Fruit fly (Drosophila melanogaster) whole organism, embryonic: Measurements from ENCODE around the gene gro.

Experiments
- CG10267 ChIP-seq: fragments of 200-800 bp; sonication (Bioruptor generic); optimal IDR thresholded peaks from 2 replicates; lab custom pipeline; 2018; ENCODE audit warnings: missing biosample characterization, mild to moderate bottlenecking, missing genetic modification characterization, moderate library complexity
- CG10565 ChIP-seq: fragments of 200-800 bp; sonication (Bioruptor generic); optimal IDR thresholded peaks from 3 replicates; lab custom pipeline; 2016; ENCODE audit warnings: missing biosample characterization, mild to moderate bottlenecking, missing genetic modification characterization
- CG11560 ChIP-seq: fragments of 200-800 bp; sonication (Bioruptor generic); IDR thresholded peaks from 3 replicates; pipeline ENCODE4 v1.3.6; 2022; ENCODE audit warnings: missing biosample characterization, missing genetic modification characterization
- CG12104 ChIP-seq: fragments of 200-800 bp; sonication (Bioruptor generic); optimal IDR thresholded peaks from 3 replicates; lab custom pipeline; 2016; ENCODE audit warnings: missing biosample characterization, missing genetic modification characterization
- CG1233 ChIP-seq: fragments of 200-800 bp; sonication (Bioruptor generic); optimal IDR thresholded peaks from 4 replicates; lab custom pipeline; 2018; ENCODE audit warnings: missing biosample characterization, mild to moderate bottlenecking, missing genetic modification characterization
- CG12942 ChIP-seq: fragments of 200-800 bp; sonication (Bioruptor generic); optimal IDR thresholded peaks from 3 replicates; lab custom pipeline; 2016; ENCODE audit warnings: missing biosample characterization, missing genetic modification characterization
- CG14441 ChIP-seq: fragments of 200-800 bp; sonication (Bioruptor generic); IDR thresholded peaks from 2 replicates; pipeline ENCODE4 v1.3.6; 2022; ENCODE audit warnings: missing biosample characterization, missing genetic modification characterization
- CG15514 ChIP-seq: fragments of 200-800 bp; sonication (Bioruptor generic); optimal IDR thresholded peaks from 3 replicates; lab custom pipeline; 2017; ENCODE audit warnings: missing biosample characterization, missing genetic modification characterization, mild to moderate bottlenecking, moderate library complexity, missing genetic modification reagents
- CG1647 ChIP-seq: fragments of 200-800 bp; sonication (Bioruptor generic); optimal IDR thresholded peaks from 3 replicates; lab custom pipeline; 2016; ENCODE audit warnings: missing biosample characterization, missing genetic modification characterization
- CG16863 ChIP-seq: fragments of 200-800 bp; sonication (Bioruptor generic); optimal IDR thresholded peaks from 3 replicates; lab custom pipeline; 2016; ENCODE audit warnings: missing biosample characterization, missing genetic modification characterization
- CG18011 ChIP-seq: fragments of 200-800 bp; sonication (Bioruptor generic); optimal IDR thresholded peaks from 2 replicates; lab custom pipeline; 2017; ENCODE audit warnings: missing biosample characterization, missing genetic modification characterization, mild to moderate bottlenecking, moderate library complexity, missing genotype
- CG18476 ChIP-seq: fragments of 200-800 bp; sonication (Bioruptor generic); optimal IDR thresholded peaks from 2 replicates; lab custom pipeline; 2016; ENCODE audit warnings: missing biosample characterization, mild to moderate bottlenecking, missing genetic modification characterization
- CG30403 ChIP-seq: fragments of 200-800 bp; sonication (Bioruptor generic); optimal IDR thresholded peaks from 3 replicates; lab custom pipeline; 2016; ENCODE audit warnings: missing biosample characterization, missing genetic modification characterization
- CG31224 ChIP-seq: fragments of 200-800 bp; sonication (Bioruptor generic); IDR thresholded peaks from 2 replicates; pipeline ENCODE4 v1.3.6; 2022; ENCODE audit warnings: missing biosample characterization, missing genetic modification characterization
- CG31365 ChIP-seq: fragments of 200-800 bp; sonication (Bioruptor generic); optimal IDR thresholded peaks from 2 replicates; lab custom pipeline; 2018; ENCODE audit warnings: missing biosample characterization, mild to moderate bottlenecking, missing genetic modification characterization
- CG31388 ChIP-seq: fragments of 200-800 bp; sonication (Bioruptor generic); optimal IDR thresholded peaks from 2 replicates; lab custom pipeline; 2016; ENCODE audit warnings: missing biosample characterization, missing genetic modification characterization
- CG33213 ChIP-seq: fragments of 200-800 bp; sonication (Bioruptor generic); optimal IDR thresholded peaks from 3 replicates; lab custom pipeline; 2016; ENCODE audit warnings: missing biosample characterization, missing genetic modification characterization
- CG42726 ChIP-seq: fragments of 200-800 bp; sonication (Bioruptor generic); IDR thresholded peaks from 2 replicates; pipeline ENCODE4 v1.3.6; 2022; ENCODE audit warnings: missing biosample characterization, missing genetic modification characterization; ENCODE audit not compliant: partially characterized antibody
- CG6791 ChIP-seq: fragments of 200-800 bp; sonication (Bioruptor generic); IDR thresholded peaks from 3 replicates; pipeline ENCODE4 v1.3.6; 2022; ENCODE audit warnings: missing biosample characterization, missing genetic modification characterization; ENCODE audit not compliant: partially characterized antibody
- CG6854 ChIP-seq: fragments of 200-800 bp; sonication (Bioruptor generic); optimal IDR thresholded peaks from 3 replicates; lab custom pipeline; 2017; ENCODE audit warnings: missing biosample characterization, mild to moderate bottlenecking, missing genetic modification characterization
- CG8359 ChIP-seq: fragments of 200-800 bp; sonication (Bioruptor generic); optimal IDR thresholded peaks from 2 replicates; lab custom pipeline; 2017; ENCODE audit warnings: missing biosample characterization, mild to moderate bottlenecking, missing genetic modification characterization, borderline replicate concordance
- CG8765 ChIP-seq: fragments of 200-800 bp; sonication (Bioruptor generic); IDR thresholded peaks from 2 replicates; pipeline ENCODE4 v1.3.6; 2022; ENCODE audit warnings: missing biosample characterization, missing genetic modification characterization
- Doc2 ChIP-seq: fragments of 200-800 bp; sonication (Bioruptor generic); IDR thresholded peaks from 2 replicates; pipeline ENCODE4 v1.3.6; 2022; ENCODE audit warnings: missing biosample characterization, missing genetic modification characterization
- Lhr ChIP-seq: fragments of 200-800 bp; sonication (Bioruptor generic); optimal IDR thresholded peaks from 3 replicates; lab custom pipeline; 2017; ENCODE audit warnings: mild to moderate bottlenecking, missing biosample characterization, missing genetic modification reagents, missing genetic modification characterization
- Mad ChIP-seq: fragments of 200-800 bp; sonication (Bioruptor generic); optimal IDR thresholded peaks from 2 replicates; lab custom pipeline; 2016; ENCODE audit warnings: missing biosample characterization, missing genetic modification characterization
- Max ChIP-seq: fragments of 200-800 bp; sonication (Bioruptor generic); optimal IDR thresholded peaks from 2 replicates; lab custom pipeline; 2016; ENCODE audit warnings: missing biosample characterization, mild to moderate bottlenecking, missing genetic modification characterization
- Mes4 ChIP-seq: fragments of 200-800 bp; sonication (Bioruptor generic); optimal IDR thresholded peaks from 2 replicates; lab custom pipeline; 2016; ENCODE audit warnings: missing biosample characterization, missing genetic modification characterization
- NK7.1 ChIP-seq: fragments of 200-800 bp; sonication (Bioruptor generic); optimal IDR thresholded peaks from 3 replicates; lab custom pipeline; 2016; ENCODE audit warnings: missing biosample characterization, missing genetic modification characterization
- Scr ChIP-seq: fragments of 200-800 bp; sonication (Bioruptor generic); IDR thresholded peaks from 2 replicates; pipeline ENCODE4 v1.3.6; 2022; ENCODE audit warnings: missing biosample characterization, missing genetic modification characterization; ENCODE audit not compliant: partially characterized antibody
- Trl ChIP-seq, 3 experiments: fragments of >200 bp in 2 of 3; fragments of 200-800 bp in 1 of 3; sonication (Bioruptor generic) in 1 of 3; optimal IDR thresholded peaks; 2 replicates in 1 of 3; 3 replicates in 2 of 3; lab custom pipeline; 2016 to 2017; ENCODE audit warnings: missing biosample characterization in 1 of 3, missing genetic modification characterization in 1 of 3
- Usf ChIP-seq: fragments of 200-800 bp; sonication (Bioruptor generic); optimal IDR thresholded peaks from 2 replicates; lab custom pipeline; 2017; ENCODE audit warnings: missing genotype, missing biosample characterization, missing genetic modification characterization
- cas ChIP-seq: fragments of 200-800 bp; sonication (Bioruptor generic); IDR thresholded peaks from 2 replicates; pipeline ENCODE4 v1.3.6; 2022; ENCODE audit warnings: missing biosample characterization, missing genetic modification characterization
- cwo ChIP-seq: fragments of 200-800 bp; sonication (Bioruptor generic); optimal IDR thresholded peaks from 3 replicates; lab custom pipeline; 2017; ENCODE audit warnings: missing biosample characterization, missing genetic modification characterization, mild to moderate bottlenecking, moderate library complexity, missing genetic modification reagents
- dmrt99B ChIP-seq: fragments of 200-800 bp; sonication (Bioruptor generic); optimal IDR thresholded peaks from 2 replicates; lab custom pipeline; 2018; ENCODE audit warnings: missing biosample characterization, mild to moderate bottlenecking, missing genetic modification characterization, moderate library complexity
- dpn ChIP-seq, 2 experiments: fragments of 200-800 bp; sonication (Bioruptor generic); optimal IDR thresholded peaks; 3 replicates each; lab custom pipeline; 2016; ENCODE audit warnings: missing biosample characterization in 2 of 2, missing genetic modification characterization in 2 of 2
- gsb-n ChIP-seq: fragments of 200-800 bp; sonication (Bioruptor generic); optimal IDR thresholded peaks from 3 replicates; lab custom pipeline; 2018; ENCODE audit warnings: missing biosample characterization, mild to moderate bottlenecking, missing genetic modification characterization
- hth ChIP-seq: fragments of >200 bp; optimal IDR thresholded peaks from 2 replicates; lab custom pipeline; 2017; ENCODE audit warnings: inconsistent platforms
- ken ChIP-seq: fragments of 200-800 bp; sonication (Bioruptor generic); IDR thresholded peaks from 3 replicates; pipeline ENCODE4 v1.3.6; 2022; ENCODE audit warnings: missing biosample characterization, missing genetic modification characterization
- kni ChIP-seq: fragments of 200-800 bp; sonication (Bioruptor generic); optimal IDR thresholded peaks from 3 replicates; lab custom pipeline; 2017; ENCODE audit warnings: mild to moderate bottlenecking, missing biosample characterization, missing genetic modification reagents, missing genetic modification characterization
- lab ChIP-seq: fragments of 200-800 bp; sonication (Bioruptor generic); optimal IDR thresholded peaks from 3 replicates; lab custom pipeline; 2017; ENCODE audit warnings: missing biosample characterization, missing genetic modification characterization, mild to moderate bottlenecking, moderate library complexity, missing genetic modification reagents
- nom ChIP-seq: fragments of 200-800 bp; sonication (Bioruptor generic); optimal IDR thresholded peaks from 2 replicates; lab custom pipeline; 2017; ENCODE audit warnings: missing biosample characterization, missing genetic modification characterization, mild to moderate bottlenecking, moderate library complexity, missing genetic modification reagents
- org-1 ChIP-seq: fragments of 200-800 bp; sonication (Bioruptor generic); optimal IDR thresholded peaks from 2 replicates; lab custom pipeline; 2017; ENCODE audit warnings: missing biosample characterization, missing genetic modification characterization
- pb ChIP-seq: fragments of 200-800 bp; sonication (Bioruptor generic); optimal IDR thresholded peaks from 3 replicates; lab custom pipeline; 2016; ENCODE audit warnings: missing biosample characterization, missing genetic modification characterization
- pros ChIP-seq: fragments of 200-800 bp; sonication (Bioruptor generic); optimal IDR thresholded peaks from 3 replicates; lab custom pipeline; 2019; ENCODE audit warnings: missing biosample characterization, mild to moderate bottlenecking, missing genetic modification characterization, moderate library complexity
- repo ChIP-seq: fragments of 200-800 bp; sonication (Bioruptor generic); optimal IDR thresholded peaks from 2 replicates; lab custom pipeline; 2016; ENCODE audit warnings: missing biosample characterization, missing genetic modification characterization
- row ChIP-seq: fragments of 200-800 bp; sonication (Bioruptor generic); IDR thresholded peaks from 3 replicates; pipeline ENCODE4 v1.3.6; 2022; ENCODE audit warnings: missing biosample characterization, missing genetic modification characterization
- run ChIP-seq: fragments of 200-800 bp; sonication (Bioruptor generic); optimal IDR thresholded peaks from 3 replicates; lab custom pipeline; 2018; ENCODE audit warnings: missing biosample characterization, mild to moderate bottlenecking, missing genetic modification characterization
- ssp ChIP-seq: fragments of 200-800 bp; sonication (Bioruptor generic); IDR thresholded peaks from 2 replicates; pipeline ENCODE4 v1.3.6; 2022; ENCODE audit warnings: missing biosample characterization, missing genetic modification characterization
- toy ChIP-seq: fragments of 200-800 bp; sonication (Bioruptor generic); IDR thresholded peaks from 2 replicates; pipeline ENCODE4 v1.3.6; 2022; ENCODE audit warnings: missing biosample characterization, missing genetic modification characterization
- wor ChIP-seq: fragments of 200-800 bp; sonication (Bioruptor generic); IDR thresholded peaks from 2 replicates; pipeline ENCODE4 v1.3.6; 2022; ENCODE audit warnings: missing biosample characterization, missing genetic modification characterization

Gene gro

dm6 chr3R:26072477-26072876, 30.9 kb downstream of the gro start (continued):
- TF ChIP-seq CG11560 (tag; lab: Robert Waterston, UW): no peak
- TF ChIP-seq CG1233: no peak
- TF ChIP-seq pb (GFP tag; lab: Kevin White, UChicago): no peak
- TF ChIP-seq Doc2 (GFP tag; lab: Robert Waterston, UW): no peak
- TF ChIP-seq Mes4 (GFP tag; lab: Kevin White, UChicago): no peak
- no peak for TF ChIP-seq cas
- no peak for TF ChIP-seq CG18011
- TF ChIP-seq CG10565 (GFP tag; lab: Kevin White, UChicago): no peak
- no peak for TF ChIP-seq CG42726 (GFP tag; lab: Robert Waterston, UW)
- no peak for TF ChIP-seq CG10267 (tag; lab: Kevin White, UChicago)
- TF ChIP-seq cwo (GFP tag; lab: Kevin White, UChicago): no peak
- TF ChIP-seq CG6854 (GFP tag; lab: Kevin White, UChicago): no peak
- TF ChIP-seq Usf (GFP tag; lab: Kevin White, UChicago): no peak
- peak in 1 of 2 experiments; percentile 6 for TF ChIP-seq dpn (GFP tag; optimal IDR thresholded peaks at IDR 0.05; lab: Kevin White, UChicago)
- TF ChIP-seq CG33213 (GFP tag; lab: Kevin White, UChicago): no peak
- no peak for TF ChIP-seq Max (GFP tag; lab: Kevin White, UChicago)
- no peak for TF ChIP-seq CG12104
- TF ChIP-seq nom: peak; percentile 32
- peak; percentile 38; the same call in 1 of the 2 replicates for TF ChIP-seq CG8765
- no peak for TF ChIP-seq kni (GFP tag; lab: Kevin White, UChicago)
- TF ChIP-seq gsb-n (tag; lab: Kevin White, UChicago): peak; percentile 10
- no peak for TF ChIP-seq NK7.1
- TF ChIP-seq CG1647 (GFP tag; lab: Kevin White, UChicago): no peak
- TF ChIP-seq lab (GFP tag; lab: Kevin White, UChicago): no peak
- TF ChIP-seq CG30403 (GFP tag; lab: Kevin White, UChicago): no peak
- TF ChIP-seq CG16863 (GFP tag; lab: Kevin White, UChicago): no peak
- no peak for TF ChIP-seq Scr (GFP tag; lab: Robert Waterston, UW)
- 0 out of 2 replicates have a peak, but pooled peaks have one; percentile 7 for TF ChIP-seq ssp (GFP tag; lab: Robert Waterston, UW)
- no peak for TF ChIP-seq Mad (GFP tag; lab: Kevin White, UChicago)
- peak; percentile 48; the same call in 1 of the 3 replicates for TF ChIP-seq row

dm6 chr3R:26075252-26075651, 33.7 kb downstream of the gro start:
- no peak for TF ChIP-seq CG15514 (GFP tag; lab: Kevin White, UChicago)
- TF ChIP-seq Trl (optimal IDR thresholded peaks at IDR 0.05; lab: Kevin White, UChicago): no peak
- no peak for TF ChIP-seq Trl (GFP tag; optimal IDR thresholded peaks at IDR 0.05; lab: Kevin White, UChicago)
- no peak for TF ChIP-seq CG8359
- no peak for TF ChIP-seq CG31388 (GFP tag; lab: Kevin White, UChicago)
- no peak for TF ChIP-seq Lhr (GFP tag; lab: Kevin White, UChicago)
- no peak for TF ChIP-seq repo (GFP tag; lab: Kevin White, UChicago)
- TF ChIP-seq ken (GFP tag; lab: Robert Waterston, UW): no peak
- TF ChIP-seq CG18476: no peak
- TF ChIP-seq CG14441 (GFP tag; lab: Robert Waterston, UW): no peak
- no peak for TF ChIP-seq org-1
- no peak for TF ChIP-seq CG6791 (GFP tag; lab: Robert Waterston, UW)
- no peak for TF ChIP-seq CG31365
- TF ChIP-seq hth (lab: Kevin White, UChicago): no peak
- TF ChIP-seq CG31224: no peak
- TF ChIP-seq CG12942 (GFP tag; lab: Kevin White, UChicago): no peak
- TF ChIP-seq dmrt99B (tag; lab: Kevin White, UChicago): no peak
- no peak for TF ChIP-seq toy (GFP tag; lab: Robert Waterston, UW)
- TF ChIP-seq wor (GFP tag; lab: Robert Waterston, UW): no peak
- no peak for TF ChIP-seq run (tag; lab: Kevin White, UChicago)
- no peak for TF ChIP-seq pros (GFP tag; lab: Kevin White, UChicago)
